Worm (Caenorhabditis elegans) whole organism, L1 larva: ENCODE results near the gene twk-4.

Experiments used
- C16A3.4 ChIP-seq: fragments of 150-350 bp; optimal IDR thresholded peaks from 2 replicates; lab custom pipeline; 2014; ENCODE audit warnings: missing biosample characterization, missing genetic modification characterization
- F16B12.6 ChIP-seq: fragments of 150-350 bp; optimal IDR thresholded peaks from 2 replicates; lab custom pipeline; 2014; ENCODE audit warnings: missing biosample characterization, missing genetic modification characterization
- aha-1 ChIP-seq: fragments of 150-350 bp; optimal IDR thresholded peaks from 2 replicates; lab custom pipeline; 2014; ENCODE audit warnings: missing biosample characterization, missing genetic modification characterization
- ama-1 ChIP-seq: fragments of 150-350 bp; optimal IDR thresholded peaks from 2 replicates; lab custom pipeline; 2014
- blmp-1 ChIP-seq: fragments of 150-350 bp; optimal IDR thresholded peaks from 2 replicates; lab custom pipeline; 2014; ENCODE audit warnings: missing biosample characterization, missing genetic modification characterization
- ceh-63 ChIP-seq: fragments of 200-800 bp; sonication (Bioruptor generic); optimal IDR thresholded peaks from 2 replicates; lab custom pipeline; 2018; ENCODE audit warnings: mild to moderate bottlenecking, missing genetic modification characterization, missing compliant biosample characterization
- efl-1 ChIP-seq, 4 experiments: fragments of 150-350 bp; optimal IDR thresholded peaks in 3 of 4; peaks in 1 of 4; 1 replicate in 1 of 4; 2 replicates in 3 of 4; lab custom pipeline; 2014; ENCODE audit warnings: missing biosample characterization in 2 of 4, missing genetic modification characterization in 2 of 4, missing genetic modification reagents in 2 of 4
- efl-3 ChIP-seq: fragments of 200-800 bp; sonication (Bioruptor generic); optimal IDR thresholded peaks from 2 replicates; lab custom pipeline; 2018; ENCODE audit warnings: mild to moderate bottlenecking, missing genetic modification characterization, missing compliant biosample characterization
- egl-27 ChIP-seq, 2 experiments: fragments of 150-350 bp in 1 of 2; sonication (generic microtip); optimal IDR thresholded peaks; 3 replicates each; lab custom pipeline; 2017 to 2018; ENCODE audit warnings: missing biosample characterization in 2 of 2, missing genetic modification characterization in 2 of 2, missing genetic modification reagents in 2 of 2
- elt-2 ChIP-seq: sonication (generic microtip); optimal IDR thresholded peaks from 2 replicates; lab custom pipeline; 2016; ENCODE audit warnings: missing genetic modification characterization, mild to moderate bottlenecking, inconsistent platforms, missing compliant biosample characterization, missing genetic modification reagents
- elt-3 ChIP-seq, 6 experiments: fragments of 150-350 bp in 1 of 6; sonication (generic microtip); optimal IDR thresholded peaks; 2 replicates each; lab custom pipeline; 2017 to 2018; ENCODE audit warnings: missing biosample characterization in 6 of 6, missing genetic modification characterization in 6 of 6, inconsistent platforms in 1 of 6
- ets-5 ChIP-seq: fragments of 200-800 bp; sonication (Bioruptor generic); IDR thresholded peaks from 2 replicates; pipeline ENCODE4 v1.3.6; 2022; ENCODE audit warnings: missing genetic modification characterization, missing compliant biosample characterization
- fkh-10 ChIP-seq: sonication (generic microtip); optimal IDR thresholded peaks from 2 replicates; lab custom pipeline; 2017; ENCODE audit warnings: missing biosample characterization, missing genetic modification reagents, missing genetic modification characterization
- fos-1 ChIP-seq: fragments of 150-350 bp; optimal IDR thresholded peaks from 2 replicates; lab custom pipeline; 2014; ENCODE audit warnings: missing biosample characterization, missing genetic modification characterization
- isw-1 ChIP-seq: fragments of 200-800 bp; sonication (Bioruptor generic); IDR thresholded peaks from 2 replicates; pipeline ENCODE4 v1.3.6; 2022; ENCODE audit warnings: missing genetic modification characterization, missing compliant biosample characterization
- lin-14 ChIP-seq: fragments of 200-800 bp; sonication (Bioruptor generic); optimal IDR thresholded peaks from 2 replicates; lab custom pipeline; 2018; ENCODE audit warnings: mild to moderate bottlenecking, missing genetic modification characterization, moderate library complexity, missing compliant biosample characterization
- lin-35 ChIP-seq, 2 experiments: fragments of 150-350 bp; optimal IDR thresholded peaks; 2 replicates each; lab custom pipeline; 2014; ENCODE audit warnings: missing biosample characterization in 2 of 2, missing genetic modification characterization in 2 of 2, missing genetic modification reagents in 2 of 2
- lin-39 ChIP-seq: fragments of 150-350 bp; optimal IDR thresholded peaks from 2 replicates; lab custom pipeline; 2014; ENCODE audit warnings: missing biosample characterization, missing genetic modification reagents, missing genetic modification characterization
- lsy-2 ChIP-seq, 2 experiments: fragments of 150-350 bp; optimal IDR thresholded peaks; 2 replicates each; lab custom pipeline; 2014; ENCODE audit warnings: missing biosample characterization in 2 of 2, missing genetic modification characterization in 2 of 2
- mdl-1 ChIP-seq, 2 experiments: fragments of 150-350 bp; optimal IDR thresholded peaks; 2 replicates each; lab custom pipeline; 2014 to 2017; ENCODE audit warnings: missing biosample characterization in 2 of 2, missing genetic modification characterization in 2 of 2, inconsistent platforms in 1 of 2
- nhr-20 ChIP-seq: sonication (generic microtip); optimal IDR thresholded peaks from 2 replicates; lab custom pipeline; 2016; ENCODE audit warnings: mild to moderate bottlenecking, missing genetic modification characterization, missing compliant biosample characterization
- nhr-71 ChIP-seq: sonication (generic microtip); optimal IDR thresholded peaks from 2 replicates; lab custom pipeline; 2016; ENCODE audit warnings: mild to moderate bottlenecking, missing genetic modification characterization, moderate library complexity, missing compliant biosample characterization
- nhr-76 ChIP-seq: sonication (generic microtip); optimal IDR thresholded peaks from 2 replicates; lab custom pipeline; 2017; ENCODE audit warnings: missing biosample characterization, missing genetic modification characterization
- nhr-85 ChIP-seq: sonication (generic microtip); peaks from one replicate; lab custom pipeline; 2016; ENCODE audit warnings: missing genetic modification characterization, inconsistent platforms, missing compliant biosample characterization
- pag-3 ChIP-seq: sonication (generic microtip); optimal IDR thresholded peaks from 2 replicates; lab custom pipeline; 2017; ENCODE audit warnings: missing genetic modification characterization, mild to moderate bottlenecking, missing compliant biosample characterization, antibody characterized with exemption, borderline replicate concordance; ENCODE audit not compliant: insufficient read depth
- pqm-1 ChIP-seq: sonication (generic microtip); optimal IDR thresholded peaks from 3 replicates; lab custom pipeline; 2017; ENCODE audit warnings: missing biosample characterization, missing genetic modification characterization
- skn-1 ChIP-seq: fragments of 150-350 bp; optimal IDR thresholded peaks from 2 replicates; lab custom pipeline; 2014; ENCODE audit warnings: missing biosample characterization, missing genetic modification characterization
- snpc-4 ChIP-seq: fragments of 150-350 bp; optimal IDR thresholded peaks from 2 replicates; lab custom pipeline; 2014; ENCODE audit warnings: missing biosample characterization, missing genetic modification characterization
- sox-4 ChIP-seq: sonication (generic microtip); optimal IDR thresholded peaks from 2 replicates; lab custom pipeline; 2016; ENCODE audit warnings: missing genetic modification characterization, missing compliant biosample characterization
- sptf-1 ChIP-seq: fragments of 150-350 bp; optimal IDR thresholded peaks from 2 replicates; lab custom pipeline; 2014; ENCODE audit warnings: missing biosample characterization, missing genetic modification characterization
- tbx-2 ChIP-seq: sonication (generic microtip); optimal IDR thresholded peaks from 2 replicates; lab custom pipeline; 2016; ENCODE audit warnings: missing genetic modification characterization, missing compliant biosample characterization
- unc-62 ChIP-seq: fragments of 150-350 bp; optimal IDR thresholded peaks from 2 replicates; lab custom pipeline; 2014; ENCODE audit warnings: missing biosample characterization, missing genetic modification reagents, missing genetic modification characterization
- unc-98 ChIP-seq: fragments of 200-800 bp; sonication (Bioruptor generic); IDR thresholded peaks from 2 replicates; pipeline ENCODE4 v1.3.6; 2022; ENCODE audit warnings: missing genetic modification characterization, missing compliant biosample characterization
- xbp-1 ChIP-seq: sonication (generic microtip); optimal IDR thresholded peaks from 2 replicates; lab custom pipeline; 2016; ENCODE audit warnings: missing genetic modification characterization, missing compliant biosample characterization

twk-4 gene

ce11 chrII:9233813-9234212 lies 39.7 kb upstream of the twk-4 start:
- TF ChIP-seq blmp-1 (peak; percentile 95), aha-1 (tag; lab: Kevin White, UChicago) (no peak), nhr-85 (tag; lab: Kevin White, UChicago) (no peak), lsy-2 (tag; optimal IDR thresholded peaks at IDR 0.05; lab: Kevin White, UChicago) (no peak), isw-1 (no peak)

- no peak for TF ChIP-seq unc-62 (GFP tag; lab: Kevin White, UChicago)
- TF ChIP-seq nhr-71 = no peak
- TF ChIP-seq snpc-4 (tag; lab: Kevin White, UChicago) = no peak
- no peak for TF ChIP-seq unc-98 (GFP tag; lab: Robert Waterston, UW)
- no peak for TF ChIP-seq pqm-1
- TF ChIP-seq ama-1 (lab: Kevin White, UChicago) = no peak
- no peak for TF ChIP-seq mdl-1 (tag; optimal IDR thresholded peaks at IDR 0.05; lab: Kevin White, UChicago)
- TF ChIP-seq lsy-2 (tag; optimal IDR thresholded peaks at IDR 0.05; lab: Kevin White, UChicago) = no peak
- TF ChIP-seq nhr-20 = no peak
- TF ChIP-seq ets-5 (GFP tag; lab: Robert Waterston, UW) = no peak
- no peak for TF ChIP-seq elt-3 (tag; optimal IDR thresholded peaks at IDR 0.05; lab: Kevin White, UChicago)
- TF ChIP-seq aha-1 (tag; lab: Kevin White, UChicago) = no peak
- TF ChIP-seq efl-1 (optimal IDR thresholded peaks at IDR 0.05; lab: Kevin White, UChicago) = no peak
- no peak for TF ChIP-seq efl-1 (GFP tag; optimal IDR thresholded peaks at IDR 0.05 in 1 of 2; lab: Kevin White, UChicago)
- TF ChIP-seq egl-27 (tag; optimal IDR thresholded peaks at IDR 0.05; lab: Kevin White, UChicago) = no peak
These were observed 38.8 kb upstream of the twk-4 start, which contains the start of gene T26C5.2 for ce11 chrII:9232923-9233322. Gene T26C5.2 (plus strand): TSS chrII:9233223.

ce11 chrII:9232493-9232892 lies 38.4 kb upstream of the twk-4 start:
- TF ChIP-seq lin-39 (tag; lab: Kevin White, UChicago) = no peak
- TF ChIP-seq xbp-1 (tag; lab: Kevin White, UChicago) = no peak
- peak; percentile 99 for TF ChIP-seq blmp-1
- TF ChIP-seq nhr-71 = no peak
- TF ChIP-seq nhr-76 = no peak
- no peak for TF ChIP-seq egl-27 (tag; optimal IDR thresholded peaks at IDR 0.05; lab: Kevin White, UChicago)

ce11 chrII:9231240-9231639 lies 37.1 kb upstream of the twk-4 start, which contains the start of gene gst-13:
Gene gst-13 (plus strand): TSS chrII:9231457.
- TF ChIP-seq elt-3 (tag; optimal IDR thresholded peaks at IDR 0.05; lab: Kevin White, UChicago) (peak in 2 of 6 experiments; percentile 8 to 46), fos-1 (tag; lab: Kevin White, UChicago) (no peak), C16A3.4 (tag; lab: Kevin White, UChicago) (no peak), pag-3 (tag; lab: Kevin White, UChicago) (no peak), sptf-1 (tag; lab: Kevin White, UChicago) (no peak), nhr-71 (peak; percentile 6), blmp-1 (peak; percentile 64), F16B12.6 (tag; lab: Kevin White, UChicago) (no peak), nhr-20 (peak; percentile 39), ceh-63 (GFP tag; lab: Kevin White, UChicago) (no peak), fkh-10 (GFP tag; lab: Kevin White, UChicago) (no peak), unc-98 (GFP tag; lab: Robert Waterston, UW) (no peak), lin-35 (GFP tag; optimal IDR thresholded peaks at IDR 0.05; lab: Kevin White, UChicago) (peak in 1 of 2 experiments; percentile 34), elt-2 (peak; percentile 61), skn-1 (tag; lab: Kevin White, UChicago) (peak; percentile 67), tbx-2 (tag; lab: Kevin White, UChicago) (no peak), lin-14 (GFP tag; lab: Kevin White, UChicago) (peak; percentile 64), efl-3 (GFP tag; lab: Kevin White, UChicago) (no peak)

- TF ChIP-seq efl-1 (optimal IDR thresholded peaks at IDR 0.05; lab: Kevin White, UChicago) (no peak), efl-1 (GFP tag; optimal IDR thresholded peaks at IDR 0.05 in 1 of 2; lab: Kevin White, UChicago) (peak in 1 of 2 experiments; percentile 55), sox-4 (tag; lab: Kevin White, UChicago) (no peak)
- TF ChIP-seq, all 84 proteins: peak for 1
These were observed 33.0 kb upstream of the twk-4 start, which contains the start of gene abu-14 for ce11 chrII:9227134-9227533. Gene abu-14 (minus strand): TSS chrII:9227214.
